Worm (Caenorhabditis elegans) whole organism, L3 larva: ENCODE results near the gene M04B2.2.

Source experiments
- ceh-28 ChIP-seq: fragments of 150-350 bp; optimal IDR thresholded peaks from 2 replicates; lab custom pipeline; 2014; ENCODE audit warnings: missing biosample characterization, missing genetic modification reagents, missing genetic modification characterization
- ceh-82 ChIP-seq: fragments of 150-350 bp; optimal IDR thresholded peaks from 2 replicates; lab custom pipeline; 2014; ENCODE audit warnings: missing biosample characterization, missing genetic modification characterization
- daf-12 ChIP-seq: fragments of 150-350 bp; optimal IDR thresholded peaks from 2 replicates; lab custom pipeline; 2014; ENCODE audit warnings: missing biosample characterization, missing genetic modification reagents, missing genetic modification characterization
- egl-27 ChIP-seq: sonication (generic microtip); optimal IDR thresholded peaks from 4 replicates; lab custom pipeline; 2017; ENCODE audit warnings: missing biosample characterization, missing genetic modification reagents, missing genetic modification characterization
- fkh-10 ChIP-seq: sonication (generic microtip); optimal IDR thresholded peaks from 2 replicates; lab custom pipeline; 2017; ENCODE audit warnings: missing biosample characterization, missing genetic modification reagents, missing genetic modification characterization
- jun-1 ChIP-seq: fragments of 150-350 bp; optimal IDR thresholded peaks from 2 replicates; lab custom pipeline; 2014; ENCODE audit warnings: missing biosample characterization, missing genetic modification reagents, missing genetic modification characterization
- lin-15B ChIP-seq: fragments of 150-350 bp; optimal IDR thresholded peaks from 2 replicates; lab custom pipeline; 2014; ENCODE audit warnings: missing biosample characterization, missing genetic modification characterization
- lin-39 ChIP-seq: fragments of 150-350 bp; optimal IDR thresholded peaks from 2 replicates; lab custom pipeline; 2018; ENCODE audit warnings: missing biosample characterization, missing genetic modification reagents, missing genetic modification characterization
- nhr-28 ChIP-seq: fragments of 150-350 bp; optimal IDR thresholded peaks from 2 replicates; lab custom pipeline; 2014; ENCODE audit warnings: missing biosample characterization, missing genetic modification characterization
- pha-4 ChIP-seq: fragments of 150-350 bp; optimal IDR thresholded peaks from 2 replicates; lab custom pipeline; 2014; ENCODE audit warnings: missing biosample characterization, missing genetic modification reagents, missing genetic modification characterization
- snpc-4 ChIP-seq: fragments of 150-350 bp; optimal IDR thresholded peaks from 2 replicates; lab custom pipeline; 2014; ENCODE audit warnings: missing biosample characterization, missing genetic modification characterization
- tbx-2 ChIP-seq: sonication (generic microtip); optimal IDR thresholded peaks from 2 replicates; lab custom pipeline; 2016; ENCODE audit warnings: mild to moderate bottlenecking, missing genetic modification characterization, missing compliant biosample characterization
- unc-39 ChIP-seq: sonication (generic microtip); optimal IDR thresholded peaks from 4 replicates; lab custom pipeline; 2017; ENCODE audit warnings: missing biosample characterization, missing genetic modification characterization
- zag-1 ChIP-seq: fragments of 150-350 bp; optimal IDR thresholded peaks from 2 replicates; lab custom pipeline; 2014; ENCODE audit warnings: missing biosample characterization, missing genetic modification characterization

ce11 chrIV:11569795-11570194 lies 41.9 kb downstream of the M04B2.2 start:
- TF ChIP-seq jun-1 (tag; lab: Kevin White, UChicago), result no peak
- no peak for TF ChIP-seq egl-27 (tag; lab: Kevin White, UChicago)
- no peak for TF ChIP-seq tbx-2 (tag; lab: Kevin White, UChicago)
- TF ChIP-seq unc-39, result no peak
- TF ChIP-seq zag-1, result no peak
- no peak for TF ChIP-seq lin-39
- TF ChIP-seq nhr-28 (tag; lab: Kevin White, UChicago), result no peak
- TF ChIP-seq snpc-4 (tag; lab: Kevin White, UChicago), result no peak
- no peak for TF ChIP-seq ceh-28
- TF ChIP-seq lin-15B (tag; lab: Kevin White, UChicago), result no peak
- TF ChIP-seq pha-4, result no peak
- TF ChIP-seq ceh-82 (tag; lab: Kevin White, UChicago), result no peak
- TF ChIP-seq fkh-10 (GFP tag; lab: Kevin White, UChicago), result no peak
- no peak for TF ChIP-seq daf-12
